Fruit fly (Drosophila melanogaster): ENCODE measurements around the gene CG17129.

dm6 chr3L:644111-644718 lies 35.9 kb downstream of the CG17129 start:
- peak; percentile 92 for TF ChIP-seq CG34422 (GFP tag; IDR thresholded peaks at IDR 0.05)
- peak; percentile 82 for TF ChIP-seq CG11247 (GFP tag; IDR thresholded peaks at IDR 0.05)
- peak; percentile 92 for TF ChIP-seq CG2875 (GFP tag; optimal IDR thresholded peaks at IDR 0.05)
- TF ChIP-seq sens (GFP tag): peak; percentile 99
- TF ChIP-seq CG33213 (GFP tag; optimal IDR thresholded peaks at IDR 0.05): peak; percentile 88
- peak; percentile 70 for TF ChIP-seq CG13775 (GFP tag; optimal IDR thresholded peaks at IDR 0.05)
- peak; percentile 11 for TF ChIP-seq schlank (tag; optimal IDR thresholded peaks at IDR 0.05)
- TF ChIP-seq gro (GFP tag; optimal IDR thresholded peaks at IDR 0.05): peak; percentile 46
- peak; percentile 79 for TF ChIP-seq sd (tag; optimal IDR thresholded peaks at IDR 0.05)
